Worm (Caenorhabditis elegans) whole organism, L4 larva: ENCODE data around the gene fbxa-137.

Experiments used
- D1046.2 ChIP-seq: fragments of 200-800 bp; sonication (Bioruptor generic); IDR thresholded peaks from 2 replicates; pipeline ENCODE4 v1.3.6; 2022; ENCODE audit warnings: missing genetic modification characterization, missing compliant biosample characterization
- F44E2.7 ChIP-seq: fragments of 200-800 bp; sonication (Bioruptor generic); IDR thresholded peaks from 2 replicates; pipeline ENCODE4 v2.1.2; 2022; ENCODE audit warnings: missing genetic modification characterization, missing compliant biosample characterization
- F49E8.2 ChIP-seq: sonication (generic microtip); optimal IDR thresholded peaks from 2 replicates; lab custom pipeline; 2016; ENCODE audit warnings: missing compliant biosample characterization, mild to moderate bottlenecking, missing genetic modification characterization, borderline replicate concordance
- Y105C5A.15 ChIP-seq: fragments of 200-800 bp; sonication (Bioruptor generic); IDR thresholded peaks from 2 replicates; pipeline ENCODE4 v1.3.6; 2022; ENCODE audit warnings: missing genetic modification characterization, missing compliant biosample characterization
- Y5F2A.4 ChIP-seq: fragments of 200-800 bp; sonication (Bioruptor generic); optimal IDR thresholded peaks from 2 replicates; lab custom pipeline; 2018; ENCODE audit warnings: mild to moderate bottlenecking, missing genetic modification characterization, missing compliant biosample characterization
- ZK546.5 ChIP-seq, 2 experiments: sonication (generic microtip); optimal IDR thresholded peaks; 2 replicates each; lab custom pipeline; 2017; ENCODE audit warnings: missing biosample characterization in 2 of 2, missing genetic modification characterization in 2 of 2
- aha-1 ChIP-seq: fragments of 150-350 bp; peaks from one replicate; lab custom pipeline; 2014; ENCODE audit warnings: missing biosample characterization, missing genetic modification characterization
- aly-2 ChIP-seq: sonication (generic microtip); optimal IDR thresholded peaks from 2 replicates; lab custom pipeline; 2018; ENCODE audit warnings: missing biosample characterization, missing genetic modification characterization
- arid-1 ChIP-seq: fragments of 200-800 bp; sonication (Bioruptor generic); conservative IDR thresholded peaks from 2 replicates; pipeline ENCODE4 v1.3.6; 2022; ENCODE audit warnings: missing genetic modification reagents, missing genetic modification characterization, missing compliant biosample characterization
- attf-4 ChIP-seq: sonication (generic microtip); optimal IDR thresholded peaks from 3 replicates; lab custom pipeline; 2017; ENCODE audit warnings: missing biosample characterization, missing genetic modification characterization
- ceh-20 ChIP-seq: fragments of 200-800 bp; sonication (Bioruptor generic); IDR thresholded peaks from 2 replicates; pipeline ENCODE4 v1.3.6; 2022; ENCODE audit warnings: missing genetic modification reagents, missing genetic modification characterization, missing compliant biosample characterization
- ceh-32 ChIP-seq: sonication (generic microtip); optimal IDR thresholded peaks from 2 replicates; lab custom pipeline; 2016; ENCODE audit warnings: mild to moderate bottlenecking, missing genetic modification characterization, missing compliant biosample characterization; ENCODE audit not compliant: poor library complexity
- ceh-62 ChIP-seq: sonication (generic microtip); optimal IDR thresholded peaks from 2 replicates; lab custom pipeline; 2017; ENCODE audit warnings: missing biosample characterization, missing genetic modification characterization
- daf-16 ChIP-seq, 3 experiments: sonication (generic microtip); optimal IDR thresholded peaks; 2 replicates each; lab custom pipeline; 2016 to 2017; ENCODE audit warnings: missing genetic modification characterization in 3 of 3, missing genetic modification reagents in 3 of 3, mild to moderate bottlenecking in 2 of 3, missing compliant biosample characterization in 2 of 3, missing biosample characterization in 1 of 3, moderate library complexity in 1 of 3
- duxl-1 ChIP-seq: sonication (generic microtip); optimal IDR thresholded peaks from 2 replicates; lab custom pipeline; 2016; ENCODE audit warnings: mild to moderate bottlenecking, missing genetic modification characterization, moderate library complexity, missing compliant biosample characterization; ENCODE audit not compliant: poor library complexity
- dve-1 ChIP-seq: sonication (generic microtip); optimal IDR thresholded peaks from 2 replicates; lab custom pipeline; 2017; ENCODE audit warnings: antibody characterized with exemption, mild to moderate bottlenecking, missing genetic modification characterization, missing compliant biosample characterization; ENCODE audit not compliant: insufficient read depth
- egl-27 ChIP-seq: sonication (generic microtip); optimal IDR thresholded peaks from 3 replicates; lab custom pipeline; 2017; ENCODE audit warnings: missing biosample characterization, missing genetic modification reagents, missing genetic modification characterization
- egl-43 ChIP-seq: fragments of 200-800 bp; sonication (Bioruptor generic); IDR thresholded peaks from 2 replicates; pipeline ENCODE4 v1.3.6; 2022; ENCODE audit warnings: missing genetic modification reagents, missing genetic modification characterization, missing compliant biosample characterization
- fkh-10 ChIP-seq: fragments of 150-350 bp; optimal IDR thresholded peaks from 2 replicates; lab custom pipeline; 2014; ENCODE audit warnings: missing biosample characterization, missing genetic modification reagents, missing genetic modification characterization
- fos-1 ChIP-seq: fragments of 150-350 bp; optimal IDR thresholded peaks from 2 replicates; lab custom pipeline; 2014; ENCODE audit warnings: missing biosample characterization, missing genetic modification characterization
- hlh-11 ChIP-seq: fragments of 200-800 bp; sonication (Bioruptor generic); optimal IDR thresholded peaks from 2 replicates; lab custom pipeline; 2018; ENCODE audit warnings: mild to moderate bottlenecking, missing genetic modification characterization, missing compliant biosample characterization
- hlh-30 ChIP-seq: sonication (generic microtip); optimal IDR thresholded peaks from 2 replicates; lab custom pipeline; 2017; ENCODE audit warnings: antibody characterized with exemption, mild to moderate bottlenecking, missing genetic modification characterization, missing compliant biosample characterization; ENCODE audit not compliant: insufficient read depth
- jun-1 ChIP-seq: fragments of 150-350 bp; optimal IDR thresholded peaks from 2 replicates; lab custom pipeline; 2014; ENCODE audit warnings: missing biosample characterization, missing genetic modification reagents, missing genetic modification characterization
- lin-1 ChIP-seq: fragments of 200-800 bp; sonication (Bioruptor generic); IDR thresholded peaks from 2 replicates; pipeline ENCODE4 v1.3.6; 2022; ENCODE audit warnings: missing genetic modification reagents, missing genetic modification characterization, missing compliant biosample characterization
- lsy-2 ChIP-seq, 2 experiments: fragments of 150-350 bp in 1 of 2; sonication (generic microtip) in 1 of 2; optimal IDR thresholded peaks; 2 replicates each; lab custom pipeline; 2014 to 2017; ENCODE audit warnings: missing biosample characterization in 2 of 2, missing genetic modification characterization in 2 of 2
- madf-9 ChIP-seq: fragments of 200-800 bp; sonication (Bioruptor generic); conservative IDR thresholded peaks from 2 replicates; pipeline ENCODE4 v1.3.6; 2022; ENCODE audit warnings: missing genetic modification reagents, missing genetic modification characterization, missing compliant biosample characterization
- mes-2 ChIP-seq: sonication (generic microtip); optimal IDR thresholded peaks from 2 replicates; lab custom pipeline; 2016; ENCODE audit warnings: missing genotype, mild to moderate bottlenecking, missing genetic modification characterization, missing compliant biosample characterization; ENCODE audit not compliant: poor library complexity, severe bottlenecking
- nhr-10 ChIP-seq: fragments of 150-350 bp; optimal IDR thresholded peaks from 2 replicates; lab custom pipeline; 2014; ENCODE audit warnings: missing biosample characterization, missing genetic modification characterization
- nhr-102 ChIP-seq: sonication (generic microtip); optimal IDR thresholded peaks from 2 replicates; lab custom pipeline; 2016; ENCODE audit warnings: mild to moderate bottlenecking, missing genetic modification characterization, moderate library complexity, missing compliant biosample characterization
- nhr-28 ChIP-seq: fragments of 150-350 bp; optimal IDR thresholded peaks from 2 replicates; lab custom pipeline; 2014; ENCODE audit warnings: missing biosample characterization, missing genetic modification characterization
- nhr-41 ChIP-seq: fragments of 200-800 bp; sonication (Bioruptor generic); IDR thresholded peaks from 2 replicates; pipeline ENCODE4 v1.3.6; 2022; ENCODE audit warnings: missing genetic modification reagents, missing genetic modification characterization, missing compliant biosample characterization
- nhr-48 ChIP-seq: sonication (generic microtip); optimal IDR thresholded peaks from 2 replicates; lab custom pipeline; 2016; ENCODE audit warnings: mild to moderate bottlenecking, missing genetic modification characterization, missing compliant biosample characterization
- rbr-2 ChIP-seq: sonication (generic microtip); optimal IDR thresholded peaks from 2 replicates; lab custom pipeline; 2016; ENCODE audit warnings: missing genotype, missing genetic modification characterization, missing compliant biosample characterization
- sdz-12 ChIP-seq: fragments of 200-800 bp; sonication (Bioruptor generic); optimal IDR thresholded peaks from 2 replicates; lab custom pipeline; 2018; ENCODE audit warnings: mild to moderate bottlenecking, missing genetic modification characterization, missing compliant biosample characterization
- snpc-4 ChIP-seq: fragments of 150-350 bp; optimal IDR thresholded peaks from 2 replicates; lab custom pipeline; 2014; ENCODE audit warnings: missing biosample characterization, missing genetic modification characterization
- spr-1 ChIP-seq: sonication (generic microtip); optimal IDR thresholded peaks from 2 replicates; lab custom pipeline; 2016; ENCODE audit warnings: mild to moderate bottlenecking, missing genetic modification characterization, missing compliant biosample characterization
- spr-3 ChIP-seq: fragments of 200-800 bp; sonication (Bioruptor generic); optimal IDR thresholded peaks from 2 replicates; lab custom pipeline; 2018; ENCODE audit warnings: mild to moderate bottlenecking, missing genetic modification characterization, missing compliant biosample characterization
- tag-97 ChIP-seq: fragments of 200-800 bp; sonication (Bioruptor generic); IDR thresholded peaks from 2 replicates; pipeline ENCODE4 v1.3.6; 2022; ENCODE audit warnings: missing genetic modification characterization, missing compliant biosample characterization
- tra-1 ChIP-seq: fragments of 200-800 bp; sonication (Bioruptor generic); IDR thresholded peaks from 2 replicates; pipeline ENCODE4 v1.3.6; 2022; ENCODE audit warnings: missing genetic modification reagents, missing genetic modification characterization, missing compliant biosample characterization
- unc-39 ChIP-seq: sonication (generic microtip); optimal IDR thresholded peaks from 2 replicates; lab custom pipeline; 2017; ENCODE audit warnings: missing biosample characterization, missing genetic modification characterization
- unc-62 ChIP-seq, 3 experiments: fragments of 150-350 bp in 1 of 3; sonication (generic microtip); optimal IDR thresholded peaks in 2 of 3; peaks in 1 of 3; 1 replicate in 1 of 3; 2 replicates in 2 of 3; lab custom pipeline; 2014 to 2017; ENCODE audit warnings: missing biosample characterization in 3 of 3, missing genetic modification characterization in 3 of 3, missing genetic modification reagents in 3 of 3, missing genotype in 1 of 3
- vab-7 ChIP-seq: fragments of 200-800 bp; sonication (Bioruptor generic); IDR thresholded peaks from 2 replicates; pipeline ENCODE4 v1.3.6; 2022; ENCODE audit warnings: missing genetic modification reagents, missing genetic modification characterization, missing compliant biosample characterization
- zag-1 ChIP-seq: fragments of 150-350 bp; optimal IDR thresholded peaks from 2 replicates; lab custom pipeline; 2014; ENCODE audit warnings: missing biosample characterization, missing genetic modification characterization
- zfp-2 ChIP-seq: sonication (generic microtip); optimal IDR thresholded peaks from 2 replicates; lab custom pipeline; 2016; ENCODE audit warnings: mild to moderate bottlenecking, missing genetic modification characterization, missing compliant biosample characterization
- zfp-3 ChIP-seq: fragments of 200-800 bp; sonication (Bioruptor generic); conservative IDR thresholded peaks from 2 replicates; pipeline ENCODE4 v1.3.6; 2022; ENCODE audit warnings: missing genetic modification reagents, missing genetic modification characterization, missing compliant biosample characterization
- zip-11 ChIP-seq: fragments of 200-800 bp; sonication (Bioruptor generic); IDR thresholded peaks from 2 replicates; pipeline ENCODE4 v1.3.6; 2022; ENCODE audit warnings: missing genetic modification characterization, missing compliant biosample characterization
- zip-2 ChIP-seq: fragments of 150-350 bp; optimal IDR thresholded peaks from 2 replicates; lab custom pipeline; 2014; ENCODE audit warnings: missing biosample characterization, missing genetic modification characterization
- ztf-7 ChIP-seq: fragments of 150-350 bp; optimal IDR thresholded peaks from 2 replicates; lab custom pipeline; 2014; ENCODE audit warnings: missing biosample characterization, missing genetic modification characterization

The fbxa-137 gene

ce11 chrV:2278543-2278942 lies at the start of gene fbxa-137:
TSS of gene fbxa-137 (plus strand) at chrV:2278816.
- TF ChIP-seq nhr-10 (tag; lab: Kevin White, UChicago) (no peak), ceh-32 (tag; lab: Kevin White, UChicago) (no peak), rbr-2 (no peak), unc-62 (GFP tag; optimal IDR thresholded peaks at IDR 0.05 in 1 of 2; lab: Kevin White, UChicago) (peak in 1 of 2 experiments; percentile 69), unc-62 (tag; optimal IDR thresholded peaks at IDR 0.05; lab: Kevin White, UChicago) (no peak)

- no peak for TF ChIP-seq Y5F2A.4 (GFP tag; lab: Kevin White, UChicago)
- TF ChIP-seq nhr-41 (GFP tag; lab: Robert Waterston, UW): no peak
- TF ChIP-seq spr-1 (tag; lab: Kevin White, UChicago): no peak
- TF ChIP-seq D1046.2 (GFP tag; lab: Robert Waterston, UW): no peak
- no peak for TF ChIP-seq vab-7 (GFP tag; lab: Robert Waterston, UW)
- no peak for TF ChIP-seq zag-1
- no peak for TF ChIP-seq zfp-2
- TF ChIP-seq hlh-30 (tag; lab: Kevin White, UChicago): peak; percentile 87
- TF ChIP-seq aly-2 (tag; lab: Kevin White, UChicago): no peak
- TF ChIP-seq hlh-11 (tag; lab: Kevin White, UChicago): peak; percentile 15
- TF ChIP-seq daf-16 (GFP tag; optimal IDR thresholded peaks at IDR 0.05; lab: Kevin White, UChicago): no peak
- peak; percentile 44 for TF ChIP-seq daf-16 (tag; optimal IDR thresholded peaks at IDR 0.05; lab: Kevin White, UChicago)
- TF ChIP-seq zip-11 (GFP tag; lab: Robert Waterston, UW): no peak
- TF ChIP-seq nhr-48 (tag; lab: Kevin White, UChicago): no peak
- no peak for TF ChIP-seq sdz-12 (GFP tag; lab: Kevin White, UChicago)
- TF ChIP-seq jun-1: no peak
- TF ChIP-seq fos-1 (tag; lab: Kevin White, UChicago): no peak
- no peak for TF ChIP-seq F49E8.2 (tag; lab: Kevin White, UChicago)
- TF ChIP-seq F44E2.7 (GFP tag; lab: Robert Waterston, UW): no peak
- TF ChIP-seq snpc-4 (tag; lab: Kevin White, UChicago): no peak
- no peak for TF ChIP-seq attf-4
- no peak for TF ChIP-seq ceh-32 (tag; lab: Kevin White, UChicago)
- TF ChIP-seq nhr-102 (tag; lab: Kevin White, UChicago): no peak
- no peak for TF ChIP-seq fkh-10
- TF ChIP-seq zfp-3: no peak
- peak; percentile 6 for TF ChIP-seq mes-2 (tag; lab: Kevin White, UChicago)
- TF ChIP-seq ceh-20: no peak
- TF ChIP-seq egl-27 (tag; lab: Kevin White, UChicago): no peak
- TF ChIP-seq unc-62 (GFP tag; optimal IDR thresholded peaks at IDR 0.05 in 1 of 2; lab: Kevin White, UChicago): peak in 1 of 2 experiments; percentile 55
- no peak for TF ChIP-seq unc-62 (tag; optimal IDR thresholded peaks at IDR 0.05; lab: Kevin White, UChicago)
- TF ChIP-seq nhr-10 (tag; lab: Kevin White, UChicago): no peak
- TF ChIP-seq spr-3 (GFP tag; lab: Kevin White, UChicago): no peak
- TF ChIP-seq tag-97 (GFP tag; lab: Robert Waterston, UW): no peak
- peak; percentile 44 for TF ChIP-seq dve-1 (tag; lab: Kevin White, UChicago)
- no peak for TF ChIP-seq arid-1 (GFP tag; lab: Robert Waterston, UW)
- peak in 1 of 2 experiments; percentile 3 for TF ChIP-seq lsy-2 (tag; optimal IDR thresholded peaks at IDR 0.05; lab: Kevin White, UChicago)
- no peak for TF ChIP-seq duxl-1 (tag; lab: Kevin White, UChicago)
- no peak for TF ChIP-seq unc-39 (tag; lab: Kevin White, UChicago)
- TF ChIP-seq ceh-62 (tag; lab: Kevin White, UChicago): no peak
- no peak for TF ChIP-seq tra-1 (GFP tag; lab: Robert Waterston, UW)
- no peak for TF ChIP-seq aha-1 (tag; lab: Kevin White, UChicago)
- no peak for TF ChIP-seq egl-43 (GFP tag; lab: Robert Waterston, UW)
- no peak for TF ChIP-seq madf-9
- no peak for TF ChIP-seq zip-2
- no peak for TF ChIP-seq ZK546.5 (tag; optimal IDR thresholded peaks at IDR 0.05; lab: Kevin White, UChicago)
- TF ChIP-seq nhr-28 (tag; lab: Kevin White, UChicago): peak; percentile 30
- no peak for TF ChIP-seq lin-1 (GFP tag; lab: Robert Waterston, UW)
- TF ChIP-seq ztf-7 (tag; lab: Kevin White, UChicago): no peak
- no peak for TF ChIP-seq Y105C5A.15
These were observed 47.7 kb upstream of the fbxa-137 start, which contains the start of gene nhr-134 for ce11 chrV:2230912-2231311. TSS of gene nhr-134 (plus strand) at chrV:2231223.
